Fruit fly (Drosophila melanogaster) whole organism, adult: ENCODE data around the gene CG14297.

Experiments
- CG12768 ChIP-seq: fragments of 200-800 bp; sonication (Bioruptor generic); optimal IDR thresholded peaks from 2 replicates; lab custom pipeline; 2017; ENCODE audit warnings: missing biosample characterization, missing genetic modification characterization, mild to moderate bottlenecking, moderate library complexity, missing genetic modification reagents
- CG14711 ChIP-seq: fragments of 200-800 bp; sonication (Bioruptor generic); optimal IDR thresholded peaks from 2 replicates; lab custom pipeline; 2018; ENCODE audit warnings: missing biosample characterization, mild to moderate bottlenecking, missing genetic modification characterization, moderate library complexity
- CG5204 ChIP-seq: fragments of 200-800 bp; sonication (Bioruptor generic); optimal IDR thresholded peaks from 2 replicates; lab custom pipeline; 2016; ENCODE audit warnings: missing biosample characterization, missing genetic modification characterization
- CG7045 ChIP-seq: fragments of 200-800 bp; sonication (Bioruptor generic); optimal IDR thresholded peaks from 2 replicates; lab custom pipeline; 2017; ENCODE audit warnings: missing biosample characterization, mild to moderate bottlenecking, missing genetic modification characterization
- Clk ChIP-seq: fragments of 200-800 bp; sonication (Bioruptor generic); optimal IDR thresholded peaks from 2 replicates; lab custom pipeline; 2017; ENCODE audit warnings: missing biosample characterization, missing genetic modification characterization
- Crg-1 ChIP-seq: fragments of 200-800 bp; sonication (Bioruptor generic); optimal IDR thresholded peaks from 2 replicates; lab custom pipeline; 2016; ENCODE audit warnings: missing biosample characterization, missing genetic modification characterization
- Hr96 ChIP-seq: fragments of 200-800 bp; sonication (Bioruptor generic); optimal IDR thresholded peaks from 2 replicates; lab custom pipeline; 2016; ENCODE audit warnings: missing biosample characterization, missing genetic modification characterization
- Mnt ChIP-seq: fragments of 200-800 bp; sonication (Bioruptor generic); optimal IDR thresholded peaks from 2 replicates; lab custom pipeline; 2016; ENCODE audit warnings: missing biosample characterization, mild to moderate bottlenecking, missing genetic modification characterization
- bab1 ChIP-seq: fragments of 200-800 bp; sonication (Bioruptor generic); optimal IDR thresholded peaks from 3 replicates; lab custom pipeline; 2019; ENCODE audit warnings: missing biosample characterization, mild to moderate bottlenecking, missing genetic modification characterization, moderate library complexity
- cic ChIP-seq: fragments of 200-800 bp; sonication (Bioruptor generic); optimal IDR thresholded peaks from 2 replicates; lab custom pipeline; 2017; ENCODE audit warnings: missing biosample characterization, mild to moderate bottlenecking, missing genetic modification characterization, moderate library complexity
- cnc ChIP-seq, 2 experiments: fragments of >200 bp; optimal IDR thresholded peaks; 2 replicates each; lab custom pipeline; 2017
- pad ChIP-seq: fragments of 200-800 bp; sonication (Bioruptor generic); optimal IDR thresholded peaks from 3 replicates; lab custom pipeline; 2017; ENCODE audit warnings: missing biosample characterization, missing genetic modification characterization, mild to moderate bottlenecking, moderate library complexity, missing genetic modification reagents
- tj ChIP-seq: fragments of 200-800 bp; sonication (Bioruptor generic); optimal IDR thresholded peaks from 3 replicates; lab custom pipeline; 2017; ENCODE audit warnings: missing biosample characterization, mild to moderate bottlenecking, missing genetic modification characterization, moderate library complexity
- toe ChIP-seq: fragments of 200-800 bp; sonication (Bioruptor generic); optimal IDR thresholded peaks from 2 replicates; lab custom pipeline; 2016; ENCODE audit warnings: missing biosample characterization, missing genetic modification characterization

DNA sequence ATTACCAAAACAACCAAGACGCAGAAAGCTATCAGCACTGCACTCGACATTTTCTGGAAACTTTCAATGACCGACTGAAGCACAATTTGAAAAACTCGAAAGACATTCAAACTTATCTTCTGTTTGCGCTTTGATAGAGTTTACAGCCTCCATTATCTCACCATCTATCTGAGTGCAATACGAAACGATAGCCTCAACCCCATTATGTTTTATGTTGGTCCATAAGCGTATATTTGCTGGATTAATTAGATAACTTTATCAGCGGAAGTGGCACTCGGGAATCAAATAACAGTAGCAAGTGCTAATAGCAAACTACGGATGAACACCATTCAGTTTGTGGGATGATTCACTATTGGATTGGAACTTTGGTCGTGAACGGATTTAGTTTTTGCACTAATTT is 4.9 kb downstream of the CG14297 start, which contains the start of gene CG34284:
- TF ChIP-seq CG7045 (GFP tag; lab: Kevin White, UChicago) (no peak), toe (GFP tag; lab: Kevin White, UChicago) (no peak), CG5204 (GFP tag; lab: Kevin White, UChicago) (no peak), Crg-1 (GFP tag; lab: Kevin White, UChicago) (no peak), Mnt (no peak), tj (no peak), pad (no peak), CG14711 (tag; lab: Kevin White, UChicago) (no peak), Hr96 (no peak), cnc (optimal IDR thresholded peaks at IDR 0.05; lab: Kevin White, UChicago) (no peak), bab1 (no peak), CG12768 (GFP tag; lab: Kevin White, UChicago) (no peak), cic (GFP tag; lab: Kevin White, UChicago) (no peak), Clk (GFP tag; lab: Kevin White, UChicago) (no peak)
